Fruit fly (Drosophila melanogaster): ENCODE results near the gene CG13928.

Gene CG13928

DNA sequence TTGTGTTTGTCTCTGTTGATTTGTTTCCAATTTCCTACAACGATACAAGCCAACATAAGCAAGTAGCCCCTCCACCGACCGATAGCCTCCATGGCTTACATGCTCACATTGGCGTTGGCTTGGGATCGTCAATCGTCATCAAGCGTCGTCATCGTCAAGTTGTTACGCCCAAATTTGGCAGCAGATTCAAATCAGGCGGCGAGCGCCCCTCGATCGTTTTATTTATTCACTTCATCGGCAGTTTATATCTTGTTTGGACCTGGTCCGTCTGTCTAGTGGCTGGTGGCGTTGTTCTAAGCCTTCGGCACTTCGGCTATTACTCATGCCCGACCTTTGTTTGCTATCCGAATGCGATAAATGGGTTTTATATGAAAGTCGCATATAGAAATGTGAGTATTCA, 38.0 kb downstream of the CG13928 start:
- no peak for TF ChIP-seq usp (GFP tag; optimal IDR thresholded peaks at IDR 0.05)
- TF ChIP-seq CG8478 (optimal IDR thresholded peaks at IDR 0.05) = no peak
- TF ChIP-seq EcR (GFP tag; optimal IDR thresholded peaks at IDR 0.05) = no peak
- TF ChIP-seq Dll (optimal IDR thresholded peaks at IDR 0.05) = no peak
- no peak for TF ChIP-seq pan (optimal IDR thresholded peaks at IDR 0.05)
- no peak for TF ChIP-seq psq (optimal IDR thresholded peaks at IDR 0.05)

DNA sequence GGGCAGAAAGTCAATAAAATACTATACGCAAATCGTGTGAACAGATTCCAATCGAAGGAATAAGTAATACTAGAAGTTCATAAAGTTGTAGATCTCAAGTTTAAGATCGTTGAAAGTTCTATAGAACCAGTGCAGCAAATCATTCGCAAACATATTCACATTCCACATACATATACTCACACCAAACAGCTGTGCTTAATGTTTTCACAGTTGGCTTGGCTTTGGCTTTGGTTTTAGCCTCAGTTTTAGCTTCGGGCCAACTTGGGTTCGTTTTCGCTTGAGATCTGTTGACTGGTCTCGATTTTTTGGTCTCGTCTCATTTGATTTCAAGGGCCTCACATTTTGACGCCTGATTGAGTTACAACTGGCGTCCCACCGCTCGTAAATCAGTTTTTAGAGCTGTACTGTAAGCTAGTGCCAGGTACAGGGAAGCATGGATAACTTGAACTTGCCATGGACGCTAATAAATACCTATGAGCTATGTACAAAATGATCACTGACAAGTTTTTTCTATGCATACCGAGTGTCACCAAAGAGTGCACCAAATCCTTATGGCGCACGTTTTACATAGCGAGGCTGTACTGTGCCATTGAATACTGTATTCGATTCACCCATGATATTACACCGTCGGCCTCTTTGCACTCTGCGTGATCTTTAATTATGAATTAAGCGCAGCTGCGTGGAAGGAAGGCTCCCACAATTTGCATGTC, 40.9 kb downstream of the CG13928 start:
- TF ChIP-seq pan (optimal IDR thresholded peaks at IDR 0.05) = no peak
- no peak for TF ChIP-seq EcR (GFP tag; optimal IDR thresholded peaks at IDR 0.05)
- TF ChIP-seq CG8478 (optimal IDR thresholded peaks at IDR 0.05) = no peak
- no peak for TF ChIP-seq usp (GFP tag; optimal IDR thresholded peaks at IDR 0.05)
- no peak for TF ChIP-seq Dll (optimal IDR thresholded peaks at IDR 0.05)
- TF ChIP-seq psq (optimal IDR thresholded peaks at IDR 0.05) = no peak

DNA sequence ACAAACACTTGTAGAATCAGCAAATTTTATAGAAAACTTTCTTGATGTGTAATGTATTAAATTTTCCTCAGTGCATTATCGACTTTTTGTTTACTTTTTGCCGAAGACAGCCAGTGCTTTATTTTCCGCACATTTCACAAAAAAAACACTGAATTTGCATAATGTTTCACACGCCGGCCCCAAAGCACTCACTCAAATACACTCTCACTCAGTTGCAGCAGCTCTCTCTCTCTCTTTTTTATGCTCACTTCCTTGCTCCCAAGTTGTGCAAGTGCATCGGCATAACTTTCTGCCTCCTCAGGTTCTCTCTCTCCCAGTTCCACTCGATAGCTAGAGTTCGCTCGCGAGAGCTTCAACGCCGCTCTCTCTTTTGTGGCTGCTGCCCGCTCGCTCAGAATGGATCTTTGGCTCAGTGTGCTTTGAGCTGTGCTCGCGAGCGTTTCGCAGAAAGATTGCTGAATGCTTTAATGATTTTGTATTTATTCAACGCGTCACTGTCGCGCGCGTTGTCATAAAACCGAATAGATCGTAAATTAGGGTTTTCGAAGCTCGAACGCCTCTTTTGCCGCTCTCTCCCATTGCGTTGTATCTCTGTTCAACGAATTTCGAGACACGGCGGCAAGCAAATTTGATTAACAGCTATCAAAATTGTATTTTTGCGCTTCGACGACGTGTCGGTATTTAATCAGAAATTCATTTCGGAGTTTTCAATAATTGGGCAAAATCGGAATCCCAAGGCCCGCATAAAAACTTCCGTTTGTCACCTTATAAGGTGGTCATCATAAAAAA, 41.7 kb downstream of the CG13928 start:
- TF ChIP-seq Dll (optimal IDR thresholded peaks at IDR 0.05) (peak; percentile 99), psq (optimal IDR thresholded peaks at IDR 0.05) (no peak), pan (optimal IDR thresholded peaks at IDR 0.05) (no peak), EcR (GFP tag; optimal IDR thresholded peaks at IDR 0.05) (no peak), usp (GFP tag; optimal IDR thresholded peaks at IDR 0.05) (no peak), CG8478 (optimal IDR thresholded peaks at IDR 0.05) (no peak)

DNA sequence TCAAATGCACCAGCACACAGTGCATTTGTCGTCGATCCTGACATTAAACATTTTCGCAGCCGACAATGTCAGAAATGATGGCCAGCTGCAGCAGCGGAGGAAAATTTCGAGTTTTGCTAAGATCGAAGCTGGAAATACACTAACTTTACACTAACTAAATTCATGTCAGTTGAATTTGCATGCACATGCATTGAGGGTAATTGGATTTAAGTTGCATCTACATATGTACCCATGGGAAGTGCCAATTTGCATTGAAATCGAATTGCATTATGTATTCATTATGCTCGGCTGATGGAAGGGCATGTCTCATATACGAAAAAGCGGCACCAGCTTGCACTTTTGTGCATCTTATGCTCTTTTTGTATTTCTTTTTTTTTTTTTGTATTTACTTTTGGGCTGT, 43.4 kb downstream of the CG13928 start:
- TF ChIP-seq psq (optimal IDR thresholded peaks at IDR 0.05) (no peak), CG8478 (optimal IDR thresholded peaks at IDR 0.05) (no peak), usp (GFP tag; optimal IDR thresholded peaks at IDR 0.05) (no peak), Dll (optimal IDR thresholded peaks at IDR 0.05) (no peak), pan (optimal IDR thresholded peaks at IDR 0.05) (no peak), EcR (GFP tag; optimal IDR thresholded peaks at IDR 0.05) (no peak)

DNA sequence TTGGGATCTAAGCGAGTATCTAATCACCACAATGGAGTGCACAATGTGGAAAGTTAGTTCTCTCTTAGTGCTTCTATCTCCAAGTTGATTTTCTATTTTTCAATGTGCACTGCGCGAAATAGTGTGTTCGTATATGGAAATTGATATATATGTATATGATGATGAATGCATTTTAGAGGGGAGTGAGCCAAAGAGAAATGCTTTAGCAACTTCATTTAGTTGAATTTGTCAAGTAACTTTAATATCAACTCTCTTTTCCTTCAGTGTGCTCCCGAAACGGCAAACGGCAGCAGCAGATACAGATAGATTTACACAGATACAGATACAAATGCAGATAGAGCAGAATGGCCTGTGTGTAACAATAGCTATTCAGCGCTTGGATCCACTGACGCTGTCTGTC, 44.2 kb downstream of the CG13928 start:
- TF ChIP-seq usp (GFP tag; optimal IDR thresholded peaks at IDR 0.05) (no peak), pan (optimal IDR thresholded peaks at IDR 0.05) (no peak), CG8478 (optimal IDR thresholded peaks at IDR 0.05) (no peak), EcR (GFP tag; optimal IDR thresholded peaks at IDR 0.05) (no peak), psq (optimal IDR thresholded peaks at IDR 0.05) (no peak), Dll (optimal IDR thresholded peaks at IDR 0.05) (no peak)

DNA sequence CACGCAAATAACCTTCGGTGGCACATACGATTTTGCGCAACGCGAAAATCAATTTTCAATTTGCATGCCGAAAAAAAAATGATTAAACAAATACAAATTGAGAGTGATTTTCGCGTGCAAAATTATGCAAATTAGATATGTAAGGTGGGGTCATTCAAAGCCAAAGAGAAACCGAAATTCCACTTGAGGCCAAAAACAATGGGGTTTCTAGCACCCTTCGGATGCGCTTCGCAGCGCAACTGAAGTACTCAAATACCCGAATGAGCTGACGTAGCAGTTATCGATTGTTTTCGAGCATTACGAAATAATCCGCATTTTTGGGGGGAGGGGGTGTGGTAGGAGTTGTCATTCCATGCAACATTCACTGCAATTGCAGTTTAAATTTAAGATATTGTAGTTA, 47.4 kb downstream of the CG13928 start:
- TF ChIP-seq pan (optimal IDR thresholded peaks at IDR 0.05) (no peak), psq (optimal IDR thresholded peaks at IDR 0.05) (no peak), CG8478 (optimal IDR thresholded peaks at IDR 0.05) (no peak), EcR (GFP tag; optimal IDR thresholded peaks at IDR 0.05) (no peak), Dll (optimal IDR thresholded peaks at IDR 0.05) (no peak), usp (GFP tag; optimal IDR thresholded peaks at IDR 0.05) (no peak)

DNA sequence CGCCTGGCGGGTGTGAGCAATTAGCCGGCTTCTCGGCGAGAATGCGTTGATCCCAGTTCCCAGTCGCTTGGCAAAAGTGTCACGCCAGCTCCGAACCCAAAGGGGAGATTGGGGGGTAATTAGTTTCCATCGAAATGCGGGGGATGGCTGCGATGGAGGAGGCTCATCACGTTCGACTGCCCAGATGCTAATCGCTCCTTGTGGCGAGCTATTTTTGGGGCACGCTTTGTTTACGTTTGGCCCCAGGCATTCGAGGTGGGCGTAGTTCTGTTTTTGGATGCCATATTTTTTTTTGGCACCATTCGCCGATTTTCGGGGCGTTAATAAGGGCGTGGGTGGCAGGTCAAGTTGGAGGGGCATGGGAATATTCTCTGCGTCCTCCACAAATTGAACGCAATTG, 48.0 kb downstream of the CG13928 start:
- no peak for TF ChIP-seq usp (GFP tag; optimal IDR thresholded peaks at IDR 0.05)
- TF ChIP-seq EcR (GFP tag; optimal IDR thresholded peaks at IDR 0.05) = no peak
- no peak for TF ChIP-seq pan (optimal IDR thresholded peaks at IDR 0.05)
- TF ChIP-seq psq (optimal IDR thresholded peaks at IDR 0.05) = no peak
- TF ChIP-seq CG8478 (optimal IDR thresholded peaks at IDR 0.05) = no peak
- TF ChIP-seq Dll (optimal IDR thresholded peaks at IDR 0.05) = no peak

- TF ChIP-seq psq (optimal IDR thresholded peaks at IDR 0.05) = no peak
- TF ChIP-seq usp (GFP tag; optimal IDR thresholded peaks at IDR 0.05) = no peak
- no peak for TF ChIP-seq EcR (GFP tag; optimal IDR thresholded peaks at IDR 0.05)
- no peak for TF ChIP-seq pan (optimal IDR thresholded peaks at IDR 0.05)
- TF ChIP-seq Dll (optimal IDR thresholded peaks at IDR 0.05) = no peak
- TF ChIP-seq CG8478 (optimal IDR thresholded peaks at IDR 0.05) = no peak
These were observed 48.9 kb downstream of the CG13928 start for dm6 chr3L:1579169-1579853.

- TF ChIP-seq CG8478 (optimal IDR thresholded peaks at IDR 0.05) = no peak
- no peak for TF ChIP-seq pan (optimal IDR thresholded peaks at IDR 0.05)
- TF ChIP-seq EcR (GFP tag; optimal IDR thresholded peaks at IDR 0.05) = no peak
- no peak for TF ChIP-seq usp (GFP tag; optimal IDR thresholded peaks at IDR 0.05)
- no peak for TF ChIP-seq Dll (optimal IDR thresholded peaks at IDR 0.05)
- TF ChIP-seq psq (optimal IDR thresholded peaks at IDR 0.05) = no peak
These were observed 49.7 kb downstream of the CG13928 start for dm6 chr3L:1578391-1578948.

DNA sequence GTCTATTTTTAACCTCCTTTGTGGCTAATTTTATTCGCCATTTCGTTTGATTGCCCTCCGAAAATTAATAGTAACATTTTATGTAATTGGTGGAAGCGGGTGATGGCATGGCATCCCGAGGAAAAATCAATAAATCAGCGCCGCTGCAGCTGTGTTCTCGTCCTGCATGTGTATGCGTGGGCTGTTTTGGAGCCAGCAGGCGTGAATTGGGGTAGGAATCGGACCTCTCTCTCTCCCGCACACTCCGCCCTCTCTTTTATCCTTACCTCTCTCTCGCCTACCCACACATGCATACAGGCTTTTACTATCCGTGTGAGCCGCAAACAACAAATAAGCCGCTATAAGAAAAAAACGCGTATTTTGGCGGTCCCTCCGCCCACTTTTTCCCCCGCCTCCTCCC, 50.8 kb downstream of the CG13928 start:
- TF ChIP-seq psq (optimal IDR thresholded peaks at IDR 0.05) (no peak), Dll (optimal IDR thresholded peaks at IDR 0.05) (no peak), CG8478 (optimal IDR thresholded peaks at IDR 0.05) (no peak), usp (GFP tag; optimal IDR thresholded peaks at IDR 0.05) (no peak), pan (optimal IDR thresholded peaks at IDR 0.05) (no peak), EcR (GFP tag; optimal IDR thresholded peaks at IDR 0.05) (no peak)

DNA sequence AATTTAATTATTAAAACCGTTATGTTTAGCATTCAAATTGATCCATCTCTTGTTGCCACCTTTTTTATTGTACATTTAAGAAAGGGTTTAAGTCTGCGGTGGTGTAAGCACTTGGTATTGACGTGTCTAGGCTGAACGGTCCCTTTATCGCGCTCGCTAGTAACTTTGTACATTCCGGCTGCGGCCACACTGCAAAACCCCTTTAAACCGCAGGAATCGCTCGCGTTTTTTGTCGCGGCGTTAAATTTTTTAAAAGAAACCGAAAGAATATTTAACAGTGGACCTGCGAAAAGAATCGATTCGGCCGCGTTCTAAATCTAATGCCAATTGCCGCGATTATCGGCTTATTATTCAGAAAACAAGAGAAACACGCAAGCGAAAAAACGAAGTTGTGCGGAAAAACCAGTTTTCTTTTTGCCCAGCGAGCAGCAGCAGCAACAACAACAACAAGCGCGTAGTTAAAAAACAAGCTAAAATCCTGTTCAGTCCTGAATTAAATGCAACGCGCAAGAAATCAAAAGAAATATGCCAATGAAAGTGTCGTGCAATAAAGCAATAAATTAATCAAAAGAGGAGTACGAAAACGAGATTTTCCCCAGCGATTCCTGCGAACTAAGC, 51.6 kb downstream of the CG13928 start, which contains the start of gene CG13917:
CG13917 (plus strand) TSS at position 211 of the 618 bp plus-strand sequence.
- TF ChIP-seq usp (GFP tag; optimal IDR thresholded peaks at IDR 0.05) = no peak
- TF ChIP-seq Dll (optimal IDR thresholded peaks at IDR 0.05) = no peak
- no peak for TF ChIP-seq EcR (GFP tag; optimal IDR thresholded peaks at IDR 0.05)
- TF ChIP-seq psq (optimal IDR thresholded peaks at IDR 0.05) = no peak
- no peak for TF ChIP-seq pan (optimal IDR thresholded peaks at IDR 0.05)
- no peak for TF ChIP-seq CG8478 (optimal IDR thresholded peaks at IDR 0.05)

Data from whole organism.